Worm (Caenorhabditis elegans) whole organism, L2 larva: ENCODE measurements around the gene C24B9.3.

ENCODE experiments used
- ama-1 ChIP-seq: fragments of 150-350 bp; optimal IDR thresholded peaks from 2 replicates; lab custom pipeline; 2018; ENCODE audit warnings: inconsistent platforms
- egl-27 ChIP-seq: sonication (generic microtip); optimal IDR thresholded peaks from 3 replicates; lab custom pipeline; 2017; ENCODE audit warnings: missing biosample characterization, missing genetic modification reagents, missing genetic modification characterization
- lin-13 ChIP-seq: fragments of 150-350 bp; optimal IDR thresholded peaks from 2 replicates; lab custom pipeline; 2014; ENCODE audit warnings: missing biosample characterization, missing genetic modification reagents, missing genetic modification characterization
- lsy-2 ChIP-seq, 2 experiments: fragments of 150-350 bp in 1 of 2; sonication (generic microtip) in 1 of 2; optimal IDR thresholded peaks; 2 replicates each; lab custom pipeline; 2014 to 2017; ENCODE audit warnings: missing biosample characterization in 2 of 2, missing genetic modification characterization in 2 of 2
- mab-5 ChIP-seq: fragments of 150-350 bp; optimal IDR thresholded peaks from 2 replicates; lab custom pipeline; 2014; ENCODE audit warnings: missing biosample characterization, missing genetic modification characterization
- mdl-1 ChIP-seq, 2 experiments: fragments of 150-350 bp in 1 of 2; sonication (generic microtip) in 1 of 2; optimal IDR thresholded peaks; 2 replicates each; lab custom pipeline; 2017; ENCODE audit warnings: missing biosample characterization in 2 of 2, missing genetic modification characterization in 2 of 2
- skn-1 ChIP-seq: sonication (generic microtip); optimal IDR thresholded peaks from 2 replicates; lab custom pipeline; 2017; ENCODE audit warnings: missing biosample characterization, missing genetic modification characterization
- unc-62 ChIP-seq: fragments of 150-350 bp; optimal IDR thresholded peaks from 2 replicates; lab custom pipeline; 2014; ENCODE audit warnings: missing biosample characterization, missing genetic modification reagents, missing genetic modification characterization
- ztf-1 ChIP-seq: fragments of 200-800 bp; sonication (Bioruptor generic); conservative IDR thresholded peaks from 2 replicates; pipeline ENCODE4 v1.3.6; 2022; ENCODE audit warnings: missing genetic modification characterization, missing compliant biosample characterization
- ztf-11 ChIP-seq: sonication (generic microtip); optimal IDR thresholded peaks from 2 replicates; lab custom pipeline; 2017; ENCODE audit warnings: missing biosample characterization, missing genetic modification characterization

- TF ChIP-seq skn-1 (no peak), ama-1 (lab: Kevin White, UChicago) (no peak), mab-5 (tag; lab: Kevin White, UChicago) (no peak), mdl-1 (tag; optimal IDR thresholded peaks at IDR 0.05; lab: Kevin White, UChicago) (no peak), ztf-1 (no peak), ztf-11 (tag; lab: Kevin White, UChicago) (no peak), lin-13 (GFP tag; lab: Kevin White, UChicago) (no peak), lsy-2 (tag; optimal IDR thresholded peaks at IDR 0.05; lab: Kevin White, UChicago) (no peak), unc-62 (GFP tag; lab: Kevin White, UChicago) (no peak), egl-27 (tag; lab: Kevin White, UChicago) (no peak)
Observed at ce11 chrV:2753007-2753406, 41.6 kb upstream of the C24B9.3 start, which contains the start of gene srx-26.
